Fruit fly (Drosophila melanogaster) whole organism, embryonic: Measurements from ENCODE around the gene mRpL48.

ENCODE experiments used
- CG10565 ChIP-seq: fragments of 200-800 bp; sonication (Bioruptor generic); optimal IDR thresholded peaks from 3 replicates; lab custom pipeline; 2016; ENCODE audit warnings: missing biosample characterization, mild to moderate bottlenecking, missing genetic modification characterization
- CG10654 ChIP-seq: fragments of 200-800 bp; sonication (Bioruptor generic); optimal IDR thresholded peaks from 2 replicates; lab custom pipeline; 2016; ENCODE audit warnings: missing biosample characterization, missing genetic modification characterization
- CG11093 ChIP-seq: fragments of 200-800 bp; sonication (Bioruptor generic); IDR thresholded peaks from 3 replicates; pipeline ENCODE4 v1.3.6; 2022; ENCODE audit warnings: missing biosample characterization, missing genetic modification characterization
- CG13123 ChIP-seq: fragments of 200-800 bp; sonication (Bioruptor generic); optimal IDR thresholded peaks from 2 replicates; lab custom pipeline; 2016; ENCODE audit warnings: missing biosample characterization, missing genetic modification characterization
- CG1529 ChIP-seq: fragments of 200-800 bp; sonication (Bioruptor generic); optimal IDR thresholded peaks from 3 replicates; lab custom pipeline; 2018; ENCODE audit warnings: missing biosample characterization, missing genetic modification characterization
- CG15601 ChIP-seq: fragments of 200-800 bp; sonication (Bioruptor generic); optimal IDR thresholded peaks from 3 replicates; lab custom pipeline; 2019; ENCODE audit warnings: missing biosample characterization, mild to moderate bottlenecking, missing genetic modification characterization, moderate library complexity
- CG17912 ChIP-seq: fragments of 200-800 bp; sonication (Bioruptor generic); optimal IDR thresholded peaks from 2 replicates; lab custom pipeline; 2018; ENCODE audit warnings: missing biosample characterization, mild to moderate bottlenecking, missing genetic modification characterization
- CG1832 ChIP-seq: fragments of 200-800 bp; sonication (Bioruptor generic); optimal IDR thresholded peaks from 2 replicates; lab custom pipeline; 2017; ENCODE audit warnings: missing biosample characterization, mild to moderate bottlenecking, missing genetic modification characterization, inconsistent platforms
- CG18599 ChIP-seq: fragments of 200-800 bp; sonication (Bioruptor generic); optimal IDR thresholded peaks from 3 replicates; lab custom pipeline; 2017; ENCODE audit warnings: missing biosample characterization, missing genetic modification characterization, mild to moderate bottlenecking, moderate library complexity, missing genetic modification reagents
- CG2129 ChIP-seq: fragments of 200-800 bp; sonication (Bioruptor generic); IDR thresholded peaks from 2 replicates; pipeline ENCODE4 v1.3.6; 2022; ENCODE audit warnings: missing biosample characterization, missing genetic modification characterization; ENCODE audit not compliant: partially characterized antibody
- CG2202 ChIP-seq: fragments of 200-800 bp; sonication (Bioruptor generic); optimal IDR thresholded peaks from 2 replicates; lab custom pipeline; 2018; ENCODE audit warnings: missing biosample characterization, mild to moderate bottlenecking, missing genetic modification characterization
- CG30403 ChIP-seq: fragments of 200-800 bp; sonication (Bioruptor generic); optimal IDR thresholded peaks from 3 replicates; lab custom pipeline; 2016; ENCODE audit warnings: missing biosample characterization, missing genetic modification characterization
- CG31441 ChIP-seq: fragments of 200-800 bp; sonication (Bioruptor generic); IDR thresholded peaks from 2 replicates; pipeline ENCODE4 v1.3.6; 2022; ENCODE audit warnings: missing biosample characterization, missing genetic modification characterization
- CG3163 ChIP-seq: fragments of 200-800 bp; sonication (Bioruptor generic); optimal IDR thresholded peaks from 3 replicates; lab custom pipeline; 2016; ENCODE audit warnings: missing biosample characterization, missing genetic modification characterization
- CG32772 ChIP-seq: fragments of 200-800 bp; sonication (Bioruptor generic); IDR thresholded peaks from 2 replicates; pipeline ENCODE4 v1.3.6; 2022; ENCODE audit warnings: missing biosample characterization, missing genetic modification characterization
- CG3407 ChIP-seq: fragments of 200-800 bp; sonication (Bioruptor generic); optimal IDR thresholded peaks from 2 replicates; lab custom pipeline; 2018; ENCODE audit warnings: missing biosample characterization, mild to moderate bottlenecking, missing genetic modification characterization
- CG3838 ChIP-seq: fragments of 200-800 bp; sonication (Bioruptor generic); optimal IDR thresholded peaks from 3 replicates; lab custom pipeline; 2016; ENCODE audit warnings: missing biosample characterization, missing genetic modification characterization
- CG42726 ChIP-seq: fragments of 200-800 bp; sonication (Bioruptor generic); IDR thresholded peaks from 2 replicates; pipeline ENCODE4 v1.3.6; 2022; ENCODE audit warnings: missing biosample characterization, missing genetic modification characterization; ENCODE audit not compliant: partially characterized antibody
- CG43689 ChIP-seq: fragments of 200-800 bp; sonication (Bioruptor generic); IDR thresholded peaks from 2 replicates; pipeline ENCODE4 v1.3.6; 2022; ENCODE audit warnings: missing biosample characterization, missing genetic modification characterization
- CG4820 ChIP-seq: fragments of 200-800 bp; sonication (Bioruptor generic); optimal IDR thresholded peaks from 3 replicates; lab custom pipeline; 2016; ENCODE audit warnings: missing biosample characterization, missing genetic modification characterization
- CG6689 ChIP-seq: fragments of 200-800 bp; sonication (Bioruptor generic); IDR thresholded peaks from 2 replicates; pipeline ENCODE4 v1.3.6; 2022; ENCODE audit warnings: missing biosample characterization, missing genetic modification characterization
- CG7271 ChIP-seq: fragments of 200-800 bp; sonication (Bioruptor generic); optimal IDR thresholded peaks from 2 replicates; lab custom pipeline; 2018; ENCODE audit warnings: missing biosample characterization, mild to moderate bottlenecking, missing genetic modification characterization, moderate library complexity
- CG7928 ChIP-seq: fragments of 200-800 bp; sonication (Bioruptor generic); optimal IDR thresholded peaks from 2 replicates; lab custom pipeline; 2017; ENCODE audit warnings: missing biosample characterization, mild to moderate bottlenecking, missing genetic modification characterization
- CG9817 ChIP-seq: fragments of 200-800 bp; sonication (Bioruptor generic); optimal IDR thresholded peaks from 2 replicates; lab custom pipeline; 2018; ENCODE audit warnings: missing biosample characterization, mild to moderate bottlenecking, missing genetic modification characterization, moderate library complexity
- CTCF ChIP-seq: fragments of 200-800 bp; sonication (Bioruptor generic); optimal IDR thresholded peaks from 2 replicates; lab custom pipeline; 2017; ENCODE audit warnings: missing biosample characterization, mild to moderate bottlenecking, missing genetic modification characterization, moderate library complexity
- D19A ChIP-seq: fragments of 200-800 bp; optimal IDR thresholded peaks from 3 replicates; lab custom pipeline; 2019; ENCODE audit warnings: missing biosample characterization, mild to moderate bottlenecking, missing genetic modification characterization, moderate library complexity
- E2f1 ChIP-seq: fragments of 200-800 bp; sonication (Bioruptor generic); IDR thresholded peaks from 2 replicates; pipeline ENCODE4 v1.3.6; 2022; ENCODE audit warnings: missing biosample characterization, missing genetic modification characterization
- Gsc ChIP-seq: fragments of 200-800 bp; sonication (Bioruptor generic); IDR thresholded peaks from 2 replicates; pipeline ENCODE4 v1.3.6; 2022; ENCODE audit warnings: missing biosample characterization, missing genetic modification characterization
- H2.0 ChIP-seq: fragments of 200-800 bp; sonication (Bioruptor generic); IDR thresholded peaks from 2 replicates; pipeline ENCODE4 v1.3.6; 2022; ENCODE audit warnings: missing biosample characterization, missing genetic modification characterization
- HLHmδ ChIP-seq: fragments of 200-800 bp; sonication (Bioruptor generic); optimal IDR thresholded peaks from 2 replicates; lab custom pipeline; 2018; ENCODE audit warnings: missing biosample characterization, mild to moderate bottlenecking, missing genetic modification characterization, moderate library complexity
- Hmx ChIP-seq: fragments of 200-800 bp; sonication (Bioruptor generic); optimal IDR thresholded peaks from 2 replicates; lab custom pipeline; 2016; ENCODE audit warnings: missing biosample characterization, missing genetic modification characterization
- MBD-R2 ChIP-seq: fragments of 200-800 bp; sonication (Bioruptor generic); IDR thresholded peaks from 2 replicates; pipeline ENCODE4 v1.3.6; 2022; ENCODE audit warnings: missing biosample characterization, missing genetic modification characterization
- MESR4 ChIP-seq: fragments of 200-800 bp; sonication (Bioruptor generic); optimal IDR thresholded peaks from 2 replicates; lab custom pipeline; 2018; ENCODE audit warnings: missing biosample characterization, mild to moderate bottlenecking, missing genetic modification characterization, moderate library complexity
- Nf-YC ChIP-seq: fragments of 200-800 bp; optimal IDR thresholded peaks from 3 replicates; lab custom pipeline; 2019; ENCODE audit warnings: missing biosample characterization, mild to moderate bottlenecking, missing genetic modification characterization, moderate library complexity
- Sry-δ ChIP-seq: fragments of 200-800 bp; sonication (Bioruptor generic); optimal IDR thresholded peaks from 2 replicates; lab custom pipeline; 2016; ENCODE audit warnings: missing biosample characterization, missing genetic modification characterization
- TFAM ChIP-seq: fragments of 200-800 bp; sonication (Bioruptor generic); optimal IDR thresholded peaks from 2 replicates; lab custom pipeline; 2017; ENCODE audit warnings: missing biosample characterization, missing genetic modification characterization, inconsistent platforms
- ac ChIP-seq: fragments of 200-800 bp; sonication (Bioruptor generic); optimal IDR thresholded peaks from 3 replicates; lab custom pipeline; 2017; ENCODE audit warnings: missing biosample characterization, mild to moderate bottlenecking, missing genetic modification characterization
- bcd ChIP-seq: fragments of 200-800 bp; sonication (Bioruptor generic); optimal IDR thresholded peaks from 2 replicates; lab custom pipeline; 2017; ENCODE audit warnings: missing biosample characterization, mild to moderate bottlenecking, missing genetic modification characterization
- chn ChIP-seq: fragments of 200-800 bp; sonication (Bioruptor generic); optimal IDR thresholded peaks from 2 replicates; lab custom pipeline; 2016; ENCODE audit warnings: missing biosample characterization, missing genetic modification characterization
- crol ChIP-seq: fragments of 200-800 bp; sonication (Bioruptor generic); IDR thresholded peaks from 2 replicates; pipeline ENCODE4 v1.3.6; 2022; ENCODE audit warnings: missing biosample characterization, missing genetic modification characterization
- dm ChIP-seq: fragments of 200-800 bp; sonication (Bioruptor generic); optimal IDR thresholded peaks from 3 replicates; lab custom pipeline; 2016; ENCODE audit warnings: missing biosample characterization, missing genetic modification characterization
- emc ChIP-seq: fragments of 200-800 bp; sonication (Bioruptor generic); optimal IDR thresholded peaks from 2 replicates; lab custom pipeline; 2016; ENCODE audit warnings: missing biosample characterization, missing genetic modification characterization
- ftz-f1 ChIP-seq: fragments of 200-800 bp; sonication (Bioruptor generic); optimal IDR thresholded peaks from 2 replicates; lab custom pipeline; 2016; ENCODE audit warnings: missing biosample characterization, missing genetic modification characterization
- ham ChIP-seq: fragments of 200-800 bp; sonication (Bioruptor generic); IDR thresholded peaks from 2 replicates; pipeline ENCODE4 v1.3.6; 2022; ENCODE audit warnings: missing biosample characterization, missing genetic modification characterization
- kni ChIP-seq: fragments of 200-800 bp; sonication (Bioruptor generic); optimal IDR thresholded peaks from 3 replicates; lab custom pipeline; 2017; ENCODE audit warnings: mild to moderate bottlenecking, missing biosample characterization, missing genetic modification reagents, missing genetic modification characterization
- luna ChIP-seq: fragments of 200-800 bp; sonication (Bioruptor generic); optimal IDR thresholded peaks from 2 replicates; lab custom pipeline; 2016; ENCODE audit warnings: missing biosample characterization, missing genetic modification characterization
- slou ChIP-seq: fragments of 200-800 bp; sonication (Bioruptor generic); optimal IDR thresholded peaks from 3 replicates; lab custom pipeline; 2016; ENCODE audit warnings: missing biosample characterization, missing genetic modification characterization
- sug ChIP-seq: fragments of 200-800 bp; optimal IDR thresholded peaks from 2 replicates; lab custom pipeline; 2019; ENCODE audit warnings: missing biosample characterization, mild to moderate bottlenecking, missing genetic modification characterization, moderate library complexity
- tx ChIP-seq: fragments of 200-800 bp; sonication (Bioruptor generic); optimal IDR thresholded peaks from 2 replicates; lab custom pipeline; 2016; ENCODE audit warnings: missing biosample characterization, missing genetic modification characterization
- zen ChIP-seq: fragments of 200-800 bp; sonication (Bioruptor generic); optimal IDR thresholded peaks from 3 replicates; lab custom pipeline; 2018; ENCODE audit warnings: missing biosample characterization, mild to moderate bottlenecking, missing genetic modification characterization, moderate library complexity
- zfh2 ChIP-seq: fragments of 200-800 bp; sonication (Bioruptor generic); optimal IDR thresholded peaks from 2 replicates; lab custom pipeline; 2016; ENCODE audit warnings: missing biosample characterization, missing genetic modification characterization

Gene mRpL48

DNA sequence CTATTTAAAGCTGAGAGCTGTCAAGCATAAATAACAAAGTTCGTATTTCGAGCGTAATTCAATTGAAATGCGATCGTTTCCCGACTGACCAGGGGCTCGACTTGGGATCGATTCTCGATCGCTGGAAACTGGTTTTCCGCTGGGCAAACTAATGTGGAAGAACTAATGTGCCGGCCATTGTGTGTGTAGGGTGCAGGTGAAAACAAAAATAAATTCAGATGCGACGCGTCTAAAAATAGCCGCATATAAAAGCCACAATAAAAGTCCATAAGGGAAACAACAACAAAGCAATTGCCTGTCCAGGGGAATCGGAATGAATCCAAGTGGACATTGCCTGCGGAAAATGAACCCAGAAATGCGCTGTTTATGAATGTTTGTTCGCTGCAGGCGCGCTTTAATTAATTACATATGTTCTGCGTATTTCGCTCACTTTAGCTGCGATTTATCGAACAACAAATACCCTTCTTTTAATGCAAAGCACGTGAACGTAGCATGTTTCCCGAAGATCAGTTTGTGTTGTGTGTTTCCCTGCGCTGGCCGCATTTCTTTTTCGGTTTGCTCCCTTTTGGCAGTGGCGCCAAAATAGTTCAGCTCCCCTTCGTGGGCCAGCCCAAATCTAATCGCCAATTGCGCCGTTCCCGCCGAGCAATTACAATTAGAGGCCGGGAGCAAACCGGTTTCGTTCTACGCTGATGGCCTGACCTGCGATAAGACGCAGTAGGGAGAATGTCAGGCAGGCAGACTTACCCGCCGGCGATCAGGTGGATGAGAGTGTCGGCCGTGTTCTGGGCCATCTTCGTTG is 13.1 kb downstream of the mRpL48 start (continued):
- TF ChIP-seq CG2202 (tag; lab: Kevin White, UChicago): peak; percentile 30
- no peak for TF ChIP-seq H2.0 (GFP tag; lab: Robert Waterston, UW)
- TF ChIP-seq Nf-YC (tag; lab: Kevin White, UChicago): peak; percentile 7
- no peak for TF ChIP-seq ham
- TF ChIP-seq HLHmδ (GFP tag; lab: Kevin White, UChicago): peak; percentile 9
- no peak for TF ChIP-seq CG42726 (GFP tag; lab: Robert Waterston, UW)
- TF ChIP-seq kni: peak; percentile 16
- TF ChIP-seq CG17912 (GFP tag; lab: Kevin White, UChicago): peak; percentile 5
- TF ChIP-seq D19A (tag; lab: Kevin White, UChicago): peak; percentile 85
- TF ChIP-seq MESR4 (GFP tag; lab: Kevin White, UChicago): no peak
- no peak for TF ChIP-seq Sry-δ
- TF ChIP-seq crol: no peak
- no peak for TF ChIP-seq tx
- TF ChIP-seq sug (tag; lab: Kevin White, UChicago): peak; percentile 78
- TF ChIP-seq zfh2 (GFP tag; lab: Kevin White, UChicago): no peak
- no peak; the same call in 1 of the 2 replicates for TF ChIP-seq CG31441 (GFP tag; lab: Robert Waterston, UW)
- TF ChIP-seq CG11093 (GFP tag; lab: Robert Waterston, UW): no peak
- no peak for TF ChIP-seq TFAM
- TF ChIP-seq CG1832 (GFP tag; lab: Kevin White, UChicago): no peak
- no peak for TF ChIP-seq CG9817
- TF ChIP-seq slou: no peak
- peak; percentile 21 for TF ChIP-seq CG3407 (GFP tag; lab: Kevin White, UChicago)
- TF ChIP-seq CG2129: no peak
- TF ChIP-seq CG4820 (GFP tag; lab: Kevin White, UChicago): no peak
- TF ChIP-seq CG3163 (GFP tag; lab: Kevin White, UChicago): no peak
- TF ChIP-seq emc (GFP tag; lab: Kevin White, UChicago): no peak
- no peak for TF ChIP-seq Hmx (GFP tag; lab: Kevin White, UChicago)
- no peak for TF ChIP-seq ac
- peak; percentile 46 for TF ChIP-seq CG18599
- no peak for TF ChIP-seq CG13123 (GFP tag; lab: Kevin White, UChicago)
- TF ChIP-seq CTCF (GFP tag; lab: Kevin White, UChicago): no peak
- TF ChIP-seq ftz-f1 (GFP tag; lab: Kevin White, UChicago): no peak
- TF ChIP-seq CG1529 (GFP tag; lab: Kevin White, UChicago): no peak
- TF ChIP-seq chn (GFP tag; lab: Kevin White, UChicago): no peak
- TF ChIP-seq CG7271: no peak
- no peak for TF ChIP-seq CG32772 (GFP tag; lab: Robert Waterston, UW)
- TF ChIP-seq bcd (GFP tag; lab: Kevin White, UChicago): no peak
- TF ChIP-seq CG10565 (GFP tag; lab: Kevin White, UChicago): no peak
- TF ChIP-seq zen: peak; percentile 21
- TF ChIP-seq CG7928 (GFP tag; lab: Kevin White, UChicago): no peak
- TF ChIP-seq CG43689 (GFP tag; lab: Robert Waterston, UW): no peak
- no peak for TF ChIP-seq luna (GFP tag; lab: Kevin White, UChicago)
- peak; percentile 6 for TF ChIP-seq dm (GFP tag; lab: Kevin White, UChicago)
- no peak for TF ChIP-seq CG30403
- peak; percentile 65 for TF ChIP-seq CG15601 (tag; lab: Kevin White, UChicago)
- TF ChIP-seq CG10654: no peak
- no peak for TF ChIP-seq CG3838
- TF ChIP-seq Gsc (GFP tag; lab: Robert Waterston, UW): no peak
- no peak for TF ChIP-seq MBD-R2 (GFP tag; lab: Robert Waterston, UW)
- TF ChIP-seq E2f1: no peak
- no peak for TF ChIP-seq CG6689 (GFP tag; lab: Robert Waterston, UW)
